Worm (Caenorhabditis elegans): ENCODE data around the gene srv-12.

DNA sequence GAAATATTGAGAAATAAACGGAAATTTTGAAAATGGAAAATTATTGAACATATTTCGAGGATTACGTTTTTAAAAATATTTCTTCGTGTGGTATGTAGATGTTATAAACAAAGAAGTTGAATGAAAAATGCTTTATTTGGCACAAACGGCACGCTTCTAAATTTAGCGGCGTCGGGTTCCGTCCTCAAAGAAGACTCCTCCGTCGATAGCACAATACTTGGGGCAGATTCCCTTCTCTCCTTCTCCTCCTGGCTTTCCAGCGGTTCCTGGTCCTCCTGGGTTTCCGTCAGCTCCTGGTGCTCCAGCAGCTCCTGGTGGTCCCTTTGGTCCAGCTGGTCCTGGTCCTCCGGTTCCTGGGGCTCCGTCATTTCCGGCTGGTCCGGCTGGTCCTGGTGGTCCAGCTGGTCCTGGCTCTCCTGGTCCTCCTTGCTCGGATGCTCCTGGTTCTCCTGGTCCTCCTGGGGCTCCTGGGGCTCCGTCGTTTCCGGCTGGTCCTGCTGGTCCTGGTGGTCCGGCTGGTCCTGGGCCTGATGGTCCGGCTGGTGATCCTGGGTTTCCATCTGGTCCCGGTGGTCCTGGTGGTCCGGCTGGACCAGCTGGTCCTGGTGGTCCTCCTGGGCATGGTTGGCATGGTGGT, 31.0 kb upstream of the srv-12 start, which contains the start of gene W01B6.8:
- TF ChIP-seq nhr-28 (tag; optimal IDR thresholded peaks at IDR 0.05) (no peak), pha-4 (tag; optimal IDR thresholded peaks at IDR 0.05) (no peak), unc-62 (GFP tag; optimal IDR thresholded peaks at IDR 0.05) (no peak), eor-1 (tag; optimal IDR thresholded peaks at IDR 0.05) (no peak)

All from whole organism, L3 larva.